Worm (Caenorhabditis elegans) whole organism, L1 larva: ENCODE results near the gene cal-1.
A peak's percentile ranks its signal among the peaks of the same experiment; 100 is the strongest.

Experiments
- C16A3.4 ChIP-seq: fragments of 150-350 bp; optimal IDR thresholded peaks from 2 replicates; lab custom pipeline; 2014; ENCODE audit warnings: missing biosample characterization, missing genetic modification characterization
- F16B12.6 ChIP-seq: fragments of 150-350 bp; optimal IDR thresholded peaks from 2 replicates; lab custom pipeline; 2014; ENCODE audit warnings: missing biosample characterization, missing genetic modification characterization
- Y116A8C.19 ChIP-seq: sonication (generic microtip); optimal IDR thresholded peaks from 2 replicates; lab custom pipeline; 2016; ENCODE audit warnings: missing compliant biosample characterization, missing genetic modification characterization, borderline replicate concordance
- aha-1 ChIP-seq: fragments of 150-350 bp; optimal IDR thresholded peaks from 2 replicates; lab custom pipeline; 2014; ENCODE audit warnings: missing biosample characterization, missing genetic modification characterization
- alr-1 ChIP-seq: fragments of 200-800 bp; sonication (Bioruptor generic); optimal IDR thresholded peaks from 2 replicates; lab custom pipeline; 2018; ENCODE audit warnings: borderline replicate concordance, mild to moderate bottlenecking, missing genetic modification characterization, missing compliant biosample characterization
- aly-2 ChIP-seq: fragments of 150-350 bp; optimal IDR thresholded peaks from 2 replicates; lab custom pipeline; 2014; ENCODE audit warnings: missing biosample characterization, missing genetic modification characterization
- ama-1 ChIP-seq: fragments of 150-350 bp; optimal IDR thresholded peaks from 2 replicates; lab custom pipeline; 2014
- blmp-1 ChIP-seq: fragments of 150-350 bp; optimal IDR thresholded peaks from 2 replicates; lab custom pipeline; 2014; ENCODE audit warnings: missing biosample characterization, missing genetic modification characterization
- ceh-8 ChIP-seq: fragments of 200-800 bp; sonication (Bioruptor generic); optimal IDR thresholded peaks from 2 replicates; lab custom pipeline; 2018; ENCODE audit warnings: mild to moderate bottlenecking, missing genetic modification characterization, moderate library complexity, missing compliant biosample characterization
- ceh-88 ChIP-seq: fragments of 200-800 bp; sonication (Bioruptor generic); IDR thresholded peaks from 2 replicates; pipeline ENCODE4 v1.3.6; 2022; ENCODE audit warnings: missing genetic modification characterization, missing compliant biosample characterization
- ceh-90 ChIP-seq: sonication (generic microtip); optimal IDR thresholded peaks from 2 replicates; lab custom pipeline; 2016; ENCODE audit warnings: missing genetic modification characterization, missing compliant biosample characterization
- ces-1 ChIP-seq: fragments of 150-350 bp; optimal IDR thresholded peaks from 2 replicates; lab custom pipeline; 2014; ENCODE audit warnings: missing biosample characterization, missing genetic modification reagents, missing genetic modification characterization
- dpl-1 ChIP-seq, 3 experiments: fragments of 150-350 bp in 2 of 3; sonication (generic microtip) in 1 of 3; optimal IDR thresholded peaks; 2 replicates each; lab custom pipeline; 2014 to 2017; ENCODE audit warnings: missing biosample characterization in 3 of 3, missing genetic modification characterization in 3 of 3, missing genetic modification reagents in 3 of 3
- dsc-1 ChIP-seq: sonication (generic microtip); optimal IDR thresholded peaks from 2 replicates; lab custom pipeline; 2016; ENCODE audit warnings: mild to moderate bottlenecking, missing genetic modification characterization, missing compliant biosample characterization
- efl-1 ChIP-seq, 4 experiments: fragments of 150-350 bp; optimal IDR thresholded peaks in 3 of 4; peaks in 1 of 4; 1 replicate in 1 of 4; 2 replicates in 3 of 4; lab custom pipeline; 2014; ENCODE audit warnings: missing biosample characterization in 2 of 4, missing genetic modification characterization in 2 of 4, missing genetic modification reagents in 2 of 4
- efl-3 ChIP-seq: fragments of 200-800 bp; sonication (Bioruptor generic); optimal IDR thresholded peaks from 2 replicates; lab custom pipeline; 2018; ENCODE audit warnings: mild to moderate bottlenecking, missing genetic modification characterization, missing compliant biosample characterization
- egl-13 ChIP-seq: sonication (generic microtip); optimal IDR thresholded peaks from 2 replicates; lab custom pipeline; 2016; ENCODE audit warnings: missing genotype, missing genetic modification reagents, missing genetic modification characterization, missing compliant biosample characterization
- elt-2 ChIP-seq: sonication (generic microtip); optimal IDR thresholded peaks from 2 replicates; lab custom pipeline; 2016; ENCODE audit warnings: missing genetic modification characterization, mild to moderate bottlenecking, inconsistent platforms, missing compliant biosample characterization, missing genetic modification reagents
- fkh-8 ChIP-seq: sonication (generic microtip); optimal IDR thresholded peaks from 2 replicates; lab custom pipeline; 2016; ENCODE audit warnings: mild to moderate bottlenecking, missing genetic modification characterization, missing compliant biosample characterization
- fos-1 ChIP-seq: fragments of 150-350 bp; optimal IDR thresholded peaks from 2 replicates; lab custom pipeline; 2014; ENCODE audit warnings: missing biosample characterization, missing genetic modification characterization
- hpl-2 ChIP-seq: fragments of 150-350 bp; optimal IDR thresholded peaks from 2 replicates; lab custom pipeline; 2014; ENCODE audit warnings: missing biosample characterization, missing genetic modification reagents, missing genetic modification characterization
- irx-1 ChIP-seq: sonication (generic microtip); optimal IDR thresholded peaks from 2 replicates; lab custom pipeline; 2016; ENCODE audit warnings: missing genetic modification characterization, missing compliant biosample characterization
- lin-13 ChIP-seq: fragments of 150-350 bp; optimal IDR thresholded peaks from 2 replicates; lab custom pipeline; 2014; ENCODE audit warnings: missing biosample characterization, missing genetic modification reagents, missing genetic modification characterization
- lin-15B ChIP-seq: fragments of 150-350 bp; sonication (generic microtip); optimal IDR thresholded peaks from 3 replicates; lab custom pipeline; 2014; ENCODE audit warnings: missing biosample characterization, missing genetic modification characterization
- lin-35 ChIP-seq, 2 experiments: fragments of 150-350 bp; optimal IDR thresholded peaks; 2 replicates each; lab custom pipeline; 2014; ENCODE audit warnings: missing biosample characterization in 2 of 2, missing genetic modification characterization in 2 of 2, missing genetic modification reagents in 2 of 2
- mab-9 ChIP-seq: fragments of 200-800 bp; sonication (Bioruptor generic); IDR thresholded peaks from 2 replicates; pipeline ENCODE4 v1.3.6; 2022; ENCODE audit warnings: missing genetic modification reagents, missing genetic modification characterization, missing compliant biosample characterization
- mef-2 ChIP-seq: fragments of 150-350 bp; optimal IDR thresholded peaks from 2 replicates; lab custom pipeline; 2014; ENCODE audit warnings: missing biosample characterization, missing genetic modification characterization
- mep-1 ChIP-seq: fragments of 150-350 bp; optimal IDR thresholded peaks from 2 replicates; lab custom pipeline; 2014; ENCODE audit warnings: missing biosample characterization, missing genetic modification characterization
- nhr-11 ChIP-seq: fragments of 150-350 bp; optimal IDR thresholded peaks from 2 replicates; lab custom pipeline; 2014; ENCODE audit warnings: missing biosample characterization, missing genetic modification characterization
- nhr-12 ChIP-seq: sonication (generic microtip); optimal IDR thresholded peaks from 2 replicates; lab custom pipeline; 2017; ENCODE audit warnings: missing biosample characterization, missing genetic modification characterization
- nhr-19 ChIP-seq: fragments of 200-800 bp; sonication (Bioruptor generic); conservative IDR thresholded peaks from 2 replicates; pipeline ENCODE4 v1.3.6; 2022; ENCODE audit warnings: missing genetic modification characterization, missing compliant biosample characterization
- nhr-237 ChIP-seq: fragments of 150-350 bp; optimal IDR thresholded peaks from 2 replicates; lab custom pipeline; 2014; ENCODE audit warnings: missing biosample characterization, missing genetic modification characterization
- nhr-28 ChIP-seq: fragments of 150-350 bp; optimal IDR thresholded peaks from 2 replicates; lab custom pipeline; 2014; ENCODE audit warnings: missing biosample characterization, missing genetic modification characterization
- nhr-76 ChIP-seq: sonication (generic microtip); optimal IDR thresholded peaks from 2 replicates; lab custom pipeline; 2017; ENCODE audit warnings: missing biosample characterization, missing genetic modification characterization
- nhr-77 ChIP-seq: fragments of 150-350 bp; optimal IDR thresholded peaks from 2 replicates; lab custom pipeline; 2014; ENCODE audit warnings: missing biosample characterization, missing genetic modification characterization
- nhr-85 ChIP-seq: sonication (generic microtip); peaks from one replicate; lab custom pipeline; 2016; ENCODE audit warnings: missing genetic modification characterization, inconsistent platforms, missing compliant biosample characterization
- nhr-90 ChIP-seq: sonication (generic microtip); optimal IDR thresholded peaks from 2 replicates; lab custom pipeline; 2016; ENCODE audit warnings: mild to moderate bottlenecking, missing genetic modification characterization, missing compliant biosample characterization; ENCODE audit not compliant: poor library complexity
- pax-3 ChIP-seq: fragments of 200-800 bp; sonication (Bioruptor generic); optimal IDR thresholded peaks from 2 replicates; lab custom pipeline; 2018; ENCODE audit warnings: mild to moderate bottlenecking, missing genetic modification characterization, moderate library complexity, missing compliant biosample characterization
- pqm-1 ChIP-seq: sonication (generic microtip); optimal IDR thresholded peaks from 3 replicates; lab custom pipeline; 2017; ENCODE audit warnings: missing biosample characterization, missing genetic modification characterization
- skn-1 ChIP-seq: fragments of 150-350 bp; optimal IDR thresholded peaks from 2 replicates; lab custom pipeline; 2014; ENCODE audit warnings: missing biosample characterization, missing genetic modification characterization
- sptf-1 ChIP-seq: fragments of 150-350 bp; optimal IDR thresholded peaks from 2 replicates; lab custom pipeline; 2014; ENCODE audit warnings: missing biosample characterization, missing genetic modification characterization
- sup-37 ChIP-seq: fragments of 200-800 bp; sonication (Bioruptor generic); optimal IDR thresholded peaks from 2 replicates; lab custom pipeline; 2018; ENCODE audit warnings: mild to moderate bottlenecking, missing genetic modification characterization, missing compliant biosample characterization
- swsn-7 ChIP-seq: sonication (generic microtip); optimal IDR thresholded peaks from 2 replicates; lab custom pipeline; 2016; ENCODE audit warnings: missing genetic modification characterization, missing compliant biosample characterization
- tlp-1 ChIP-seq: fragments of 150-350 bp; optimal IDR thresholded peaks from 2 replicates; lab custom pipeline; 2014; ENCODE audit warnings: missing biosample characterization, missing genetic modification characterization
- unc-130 ChIP-seq: fragments of 150-350 bp; optimal IDR thresholded peaks from 2 replicates; lab custom pipeline; 2017; ENCODE audit warnings: missing biosample characterization, missing genetic modification characterization, inconsistent platforms
- unc-30 ChIP-seq: sonication (generic microtip); optimal IDR thresholded peaks from 2 replicates; lab custom pipeline; 2017; ENCODE audit warnings: missing biosample characterization, missing genetic modification characterization
- unc-62 ChIP-seq: fragments of 150-350 bp; optimal IDR thresholded peaks from 2 replicates; lab custom pipeline; 2014; ENCODE audit warnings: missing biosample characterization, missing genetic modification reagents, missing genetic modification characterization
- unc-86 ChIP-seq: sonication (generic microtip); optimal IDR thresholded peaks from 2 replicates; lab custom pipeline; 2016; ENCODE audit warnings: missing genetic modification characterization, missing compliant biosample characterization
- unc-98 ChIP-seq: fragments of 200-800 bp; sonication (Bioruptor generic); IDR thresholded peaks from 2 replicates; pipeline ENCODE4 v1.3.6; 2022; ENCODE audit warnings: missing genetic modification characterization, missing compliant biosample characterization
- vab-15 ChIP-seq: sonication (generic microtip); optimal IDR thresholded peaks from 2 replicates; lab custom pipeline; 2017; ENCODE audit warnings: missing genotype, mild to moderate bottlenecking, missing genetic modification characterization, missing compliant biosample characterization
- xbp-1 ChIP-seq: sonication (generic microtip); optimal IDR thresholded peaks from 2 replicates; lab custom pipeline; 2016; ENCODE audit warnings: missing genetic modification characterization, missing compliant biosample characterization
- zag-1 ChIP-seq: fragments of 150-350 bp; optimal IDR thresholded peaks from 2 replicates; lab custom pipeline; 2014; ENCODE audit warnings: missing biosample characterization, missing genetic modification characterization
- zip-4 ChIP-seq: fragments of 200-800 bp; sonication (Bioruptor generic); optimal IDR thresholded peaks from 2 replicates; lab custom pipeline; 2018; ENCODE audit warnings: mild to moderate bottlenecking, missing genetic modification characterization, moderate library complexity, missing compliant biosample characterization
- ztf-11 ChIP-seq, 2 experiments: sonication (generic microtip); optimal IDR thresholded peaks; 2 replicates each; lab custom pipeline; 2016 to 2017; ENCODE audit warnings: missing genetic modification characterization in 2 of 2, missing biosample characterization in 1 of 2, missing compliant biosample characterization in 1 of 2
- ztf-4 ChIP-seq: fragments of 150-350 bp; optimal IDR thresholded peaks from 2 replicates; lab custom pipeline; 2014; ENCODE audit warnings: missing biosample characterization, missing genetic modification characterization

Gene cal-1

ce11 chrV:12528919-12529318 is 11.9 kb upstream of the cal-1 start:
- peak in 1 of 3 experiments; percentile 39 for TF ChIP-seq dpl-1 (GFP tag; optimal IDR thresholded peaks at IDR 0.05; lab: Kevin White, UChicago)
- no peak for TF ChIP-seq F16B12.6 (tag; lab: Kevin White, UChicago)
- TF ChIP-seq ztf-4 (tag; lab: Kevin White, UChicago) = no peak
- TF ChIP-seq unc-30 (tag; lab: Kevin White, UChicago) = no peak
- no peak for TF ChIP-seq mab-9 (GFP tag; lab: Robert Waterston, UW)
- no peak for TF ChIP-seq pqm-1
- no peak for TF ChIP-seq sup-37 (GFP tag; lab: Kevin White, UChicago)
- TF ChIP-seq dsc-1 = no peak
- TF ChIP-seq nhr-90 (tag; lab: Kevin White, UChicago) = no peak
- no peak for TF ChIP-seq zip-4 (GFP tag; lab: Kevin White, UChicago)
- no peak for TF ChIP-seq efl-3 (GFP tag; lab: Kevin White, UChicago)
- TF ChIP-seq ces-1 (GFP tag; lab: Kevin White, UChicago) = no peak
- no peak for TF ChIP-seq ztf-11 (tag; optimal IDR thresholded peaks at IDR 0.05; lab: Kevin White, UChicago)
- TF ChIP-seq mef-2 (tag; lab: Kevin White, UChicago) = peak; percentile 25
- no peak for TF ChIP-seq unc-98 (GFP tag; lab: Robert Waterston, UW)
- no peak for TF ChIP-seq nhr-12 (tag; lab: Kevin White, UChicago)
- TF ChIP-seq Y116A8C.19 (tag; lab: Kevin White, UChicago) = no peak
- no peak for TF ChIP-seq C16A3.4 (tag; lab: Kevin White, UChicago)
- no peak for TF ChIP-seq hpl-2
- TF ChIP-seq unc-86 (tag; lab: Kevin White, UChicago) = no peak
- no peak for TF ChIP-seq unc-62 (GFP tag; lab: Kevin White, UChicago)
- no peak for TF ChIP-seq vab-15 (tag; lab: Kevin White, UChicago)
- TF ChIP-seq nhr-19 (GFP tag; lab: Robert Waterston, UW) = peak; percentile 43
- TF ChIP-seq skn-1 (tag; lab: Kevin White, UChicago) = no peak
- TF ChIP-seq ceh-88 (GFP tag; lab: Robert Waterston, UW) = no peak
- TF ChIP-seq ama-1 (lab: Kevin White, UChicago) = no peak
- no peak for TF ChIP-seq egl-13 (tag; lab: Kevin White, UChicago)
- TF ChIP-seq fkh-8 (tag; lab: Kevin White, UChicago) = peak; percentile 12
- no peak for TF ChIP-seq irx-1 (tag; lab: Kevin White, UChicago)
- TF ChIP-seq swsn-7 (tag; lab: Kevin White, UChicago) = peak; percentile 39
- TF ChIP-seq unc-130 (tag; lab: Kevin White, UChicago) = no peak
- TF ChIP-seq fos-1 = no peak
- no peak for TF ChIP-seq ceh-8 (GFP tag; lab: Kevin White, UChicago)
- TF ChIP-seq lin-35 (GFP tag; optimal IDR thresholded peaks at IDR 0.05; lab: Kevin White, UChicago) = peak in 1 of 2 experiments; percentile 31
- peak; percentile 91 for TF ChIP-seq nhr-85 (tag; lab: Kevin White, UChicago)
- TF ChIP-seq aha-1 = no peak
- no peak for TF ChIP-seq sptf-1 (tag; lab: Kevin White, UChicago)
- peak; percentile 32 for TF ChIP-seq nhr-77 (tag; lab: Kevin White, UChicago)
- TF ChIP-seq ceh-90 = no peak
- peak; percentile 72 for TF ChIP-seq mep-1 (tag; lab: Kevin White, UChicago)
- no peak for TF ChIP-seq alr-1 (tag; lab: Kevin White, UChicago)
- peak; percentile 9 for TF ChIP-seq blmp-1 (tag; lab: Kevin White, UChicago)
- no peak for TF ChIP-seq pax-3
- TF ChIP-seq elt-2 (tag; lab: Kevin White, UChicago) = peak; percentile 13
- TF ChIP-seq nhr-28 (tag; lab: Kevin White, UChicago) = no peak
- no peak for TF ChIP-seq aly-2
- no peak for TF ChIP-seq tlp-1 (tag; lab: Kevin White, UChicago)
- TF ChIP-seq zag-1 (tag; lab: Kevin White, UChicago) = no peak
- peak; percentile 27 for TF ChIP-seq nhr-237 (tag; lab: Kevin White, UChicago)
- TF ChIP-seq nhr-11 (tag; lab: Kevin White, UChicago) = no peak
- peak; percentile 26 for TF ChIP-seq xbp-1 (tag; lab: Kevin White, UChicago)
- TF ChIP-seq lin-15B (tag; lab: Kevin White, UChicago) = no peak
- TF ChIP-seq nhr-76 (tag; lab: Kevin White, UChicago) = no peak
- peak; percentile 47 to 60 for TF ChIP-seq efl-1 (optimal IDR thresholded peaks at IDR 0.05; lab: Kevin White, UChicago)
- peak in 1 of 2 experiments; percentile 92 for TF ChIP-seq efl-1 (GFP tag; optimal IDR thresholded peaks at IDR 0.05 in 1 of 2; lab: Kevin White, UChicago)
- peak; percentile 26 for TF ChIP-seq lin-13 (GFP tag; lab: Kevin White, UChicago)
